Fruit fly (Drosophila melanogaster): ENCODE data around the gene ksr.

DNA sequence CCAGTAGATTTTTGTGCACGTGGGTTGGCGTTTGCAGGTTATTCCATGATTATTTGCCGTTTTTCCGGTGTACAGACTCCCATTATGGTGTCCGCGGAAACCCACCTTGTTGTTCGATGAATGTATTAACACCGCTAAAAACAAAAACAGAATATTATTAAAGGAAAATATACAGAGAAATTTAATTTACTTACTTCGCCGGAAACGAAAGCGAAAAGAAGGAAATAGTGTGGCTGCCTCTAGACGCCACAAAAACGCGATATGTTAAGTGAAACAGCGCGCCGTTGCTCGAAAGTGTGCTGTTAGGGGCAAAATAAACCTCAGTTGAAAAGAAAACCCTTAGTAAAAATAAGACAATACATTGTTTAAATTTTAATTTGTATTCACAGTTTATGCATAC is 16.8 kb downstream of the ksr start, which contains the start of gene RpL35A:
- TF ChIP-seq CG8478 (optimal IDR thresholded peaks at IDR 0.05) (no peak), CTCF (optimal IDR thresholded peaks at IDR 0.05) (peak in 1 of 2 experiments; percentile 58)
